Fruit fly (Drosophila melanogaster) whole organism, prepupa: ENCODE data around the gene Tm1.

Experiments used
- Blimp-1 ChIP-seq: fragments of 200-800 bp; sonication (Bioruptor generic); optimal IDR thresholded peaks from 3 replicates; lab custom pipeline; 2017; ENCODE audit warnings: missing biosample characterization, missing genetic modification characterization, mild to moderate bottlenecking, moderate library complexity, missing genetic modification reagents
- CG10631 ChIP-seq: fragments of 200-800 bp; sonication (Bioruptor generic); optimal IDR thresholded peaks from 2 replicates; lab custom pipeline; 2016; ENCODE audit warnings: missing biosample characterization, missing genetic modification characterization
- CG11762 ChIP-seq: fragments of 200-800 bp; sonication (Bioruptor generic); optimal IDR thresholded peaks from 3 replicates; lab custom pipeline; 2016; ENCODE audit warnings: missing biosample characterization, missing genetic modification characterization; ENCODE audit not compliant: insufficient read depth
- CG1621 ChIP-seq: fragments of 200-800 bp; sonication (Bioruptor generic); optimal IDR thresholded peaks from 3 replicates; lab custom pipeline; 2018; ENCODE audit warnings: missing biosample characterization, mild to moderate bottlenecking, missing genetic modification characterization
- CG16779 ChIP-seq: fragments of 200-800 bp; sonication (Bioruptor generic); optimal IDR thresholded peaks from 3 replicates; lab custom pipeline; 2017; ENCODE audit warnings: missing biosample characterization, mild to moderate bottlenecking, missing genetic modification characterization
- CG3032 ChIP-seq: fragments of 200-800 bp; optimal IDR thresholded peaks from 2 replicates; lab custom pipeline; 2019; ENCODE audit warnings: missing biosample characterization, mild to moderate bottlenecking, missing genetic modification characterization, moderate library complexity
- CG31627 ChIP-seq: fragments of 200-800 bp; sonication (Bioruptor generic); optimal IDR thresholded peaks from 3 replicates; lab custom pipeline; 2016; ENCODE audit warnings: missing biosample characterization, missing genetic modification characterization
- CG32006 ChIP-seq: fragments of 200-800 bp; sonication (Bioruptor generic); optimal IDR thresholded peaks from 3 replicates; lab custom pipeline; 2017; ENCODE audit warnings: missing biosample characterization, mild to moderate bottlenecking, missing genetic modification characterization
- CG34406 ChIP-seq: fragments of 200-800 bp; sonication (Bioruptor generic); optimal IDR thresholded peaks from 3 replicates; lab custom pipeline; 2016; ENCODE audit warnings: missing biosample characterization, missing genetic modification characterization
- CG3919 ChIP-seq: fragments of 200-800 bp; sonication (Bioruptor generic); optimal IDR thresholded peaks from 3 replicates; lab custom pipeline; 2016; ENCODE audit warnings: missing biosample characterization, missing genetic modification characterization
- CG4318 ChIP-seq: fragments of 200-800 bp; sonication (Bioruptor generic); optimal IDR thresholded peaks from 3 replicates; lab custom pipeline; 2017; ENCODE audit warnings: missing biosample characterization, mild to moderate bottlenecking, missing genetic modification characterization
- CG6163 ChIP-seq: fragments of 200-800 bp; sonication (Bioruptor generic); IDR thresholded peaks from 3 replicates; pipeline ENCODE4 v1.3.6; 2022; ENCODE audit warnings: missing biosample characterization, missing genetic modification characterization
- CG6276 ChIP-seq: fragments of 200-800 bp; sonication (Bioruptor generic); optimal IDR thresholded peaks from 2 replicates; lab custom pipeline; 2017; ENCODE audit warnings: missing biosample characterization, mild to moderate bottlenecking, missing genetic modification characterization
- CG7368 ChIP-seq: fragments of 200-800 bp; sonication (Bioruptor generic); optimal IDR thresholded peaks from 3 replicates; lab custom pipeline; 2016; ENCODE audit warnings: missing biosample characterization, missing genetic modification characterization
- CG8119 ChIP-seq: fragments of 200-800 bp; sonication (Bioruptor generic); IDR thresholded peaks from 3 replicates; pipeline ENCODE4 v1.3.6; 2022; ENCODE audit warnings: missing biosample characterization, missing genetic modification characterization
- CG8319 ChIP-seq: fragments of 200-800 bp; sonication (Bioruptor generic); optimal IDR thresholded peaks from 3 replicates; lab custom pipeline; 2016; ENCODE audit warnings: missing biosample characterization, missing genetic modification characterization
- CG9139 ChIP-seq: fragments of 200-800 bp; sonication (Bioruptor generic); optimal IDR thresholded peaks from 3 replicates; lab custom pipeline; 2017; ENCODE audit warnings: missing biosample characterization, mild to moderate bottlenecking, missing genetic modification characterization
- Eip75B ChIP-seq: fragments of 200-800 bp; sonication (Bioruptor generic); optimal IDR thresholded peaks from 3 replicates; lab custom pipeline; 2016; ENCODE audit warnings: missing biosample characterization, missing genetic modification characterization
- Eip78C ChIP-seq: fragments of 200-800 bp; sonication (Bioruptor generic); peaks from one replicate; lab custom pipeline; 2016; ENCODE audit warnings: missing biosample characterization, missing genetic modification characterization
- Ets21C ChIP-seq: fragments of 200-800 bp; sonication (Bioruptor generic); optimal IDR thresholded peaks from 3 replicates; lab custom pipeline; 2016; ENCODE audit warnings: missing biosample characterization, missing genetic modification characterization
- Ets96B ChIP-seq: fragments of 200-800 bp; optimal IDR thresholded peaks from 2 replicates; lab custom pipeline; 2019; ENCODE audit warnings: missing biosample characterization, mild to moderate bottlenecking, missing genetic modification characterization, moderate library complexity
- Hr39 ChIP-seq: fragments of 200-800 bp; sonication (Bioruptor generic); optimal IDR thresholded peaks from 2 replicates; lab custom pipeline; 2016; ENCODE audit warnings: missing biosample characterization, missing genetic modification characterization
- Hr4 ChIP-seq: fragments of 200-800 bp; sonication (Bioruptor generic); optimal IDR thresholded peaks from 3 replicates; lab custom pipeline; 2016; ENCODE audit warnings: missing biosample characterization, missing genetic modification characterization
- OdsH ChIP-seq: fragments of 200-800 bp; sonication (Bioruptor generic); optimal IDR thresholded peaks from 3 replicates; lab custom pipeline; 2016; ENCODE audit warnings: missing biosample characterization, missing genetic modification characterization
- Smox ChIP-seq: fragments of 200-800 bp; sonication (Bioruptor generic); optimal IDR thresholded peaks from 3 replicates; lab custom pipeline; 2016; ENCODE audit warnings: missing biosample characterization, missing genetic modification characterization
- Sox102F ChIP-seq: fragments of 200-800 bp; sonication (Bioruptor generic); optimal IDR thresholded peaks from 2 replicates; lab custom pipeline; 2016; ENCODE audit warnings: missing biosample characterization, mild to moderate bottlenecking, missing genetic modification characterization
- Sox14 ChIP-seq: fragments of 200-800 bp; sonication (Bioruptor generic); optimal IDR thresholded peaks from 3 replicates; lab custom pipeline; 2016; ENCODE audit warnings: missing biosample characterization, missing genetic modification characterization
- Sox15 ChIP-seq: fragments of 200-800 bp; sonication (Bioruptor generic); optimal IDR thresholded peaks from 3 replicates; lab custom pipeline; 2016; ENCODE audit warnings: missing biosample characterization, missing genetic modification characterization
- achi ChIP-seq: fragments of 200-800 bp; sonication (Bioruptor generic); optimal IDR thresholded peaks from 3 replicates; lab custom pipeline; 2016; ENCODE audit warnings: missing biosample characterization, missing genetic modification characterization
- acj6 ChIP-seq: fragments of 200-800 bp; sonication (Bioruptor generic); optimal IDR thresholded peaks from 3 replicates; lab custom pipeline; 2016; ENCODE audit warnings: missing biosample characterization, missing genetic modification characterization
- dac ChIP-seq: fragments of 200-800 bp; sonication (Bioruptor generic); optimal IDR thresholded peaks from 2 replicates; lab custom pipeline; 2017; ENCODE audit warnings: missing biosample characterization, mild to moderate bottlenecking, missing genetic modification characterization
- dsx ChIP-seq: fragments of 200-800 bp; optimal IDR thresholded peaks from 3 replicates; lab custom pipeline; 2019; ENCODE audit warnings: missing biosample characterization, mild to moderate bottlenecking, missing genetic modification characterization, moderate library complexity; ENCODE audit not compliant: poor library complexity, severe bottlenecking
- eg ChIP-seq: fragments of 200-800 bp; sonication (Bioruptor generic); IDR thresholded peaks from 3 replicates; pipeline ENCODE4 v1.3.6; 2022; ENCODE audit warnings: missing biosample characterization, missing genetic modification characterization
- fd59A ChIP-seq: fragments of 200-800 bp; sonication (Bioruptor generic); optimal IDR thresholded peaks from 2 replicates; lab custom pipeline; 2017; ENCODE audit warnings: missing biosample characterization, mild to moderate bottlenecking, missing genetic modification characterization, missing genetic modification reagents
- fkh ChIP-seq: fragments of 200-800 bp; sonication (Bioruptor generic); optimal IDR thresholded peaks from 3 replicates; lab custom pipeline; 2017; ENCODE audit warnings: missing biosample characterization, mild to moderate bottlenecking, missing genetic modification characterization, moderate library complexity
- lz ChIP-seq: fragments of 200-800 bp; sonication (Bioruptor generic); optimal IDR thresholded peaks from 3 replicates; lab custom pipeline; 2016; ENCODE audit warnings: missing biosample characterization, missing genetic modification characterization
- net ChIP-seq: fragments of 200-800 bp; sonication (Bioruptor generic); optimal IDR thresholded peaks from 3 replicates; lab custom pipeline; 2016; ENCODE audit warnings: missing biosample characterization, missing genetic modification characterization
- salr ChIP-seq, 2 experiments: fragments of 200-800 bp; sonication (Bioruptor generic); optimal IDR thresholded peaks; 3 replicates each; lab custom pipeline; 2016 to 2018; ENCODE audit warnings: missing biosample characterization in 2 of 2, missing genetic modification characterization in 2 of 2, mild to moderate bottlenecking in 1 of 2
- spab ChIP-seq: fragments of 200-800 bp; sonication (Bioruptor generic); optimal IDR thresholded peaks from 2 replicates; lab custom pipeline; 2017; ENCODE audit warnings: missing biosample characterization, mild to moderate bottlenecking, missing genetic modification characterization, missing genetic modification reagents
- svp ChIP-seq: fragments of 200-800 bp; sonication (Bioruptor generic); peaks from one replicate; lab custom pipeline; 2016; ENCODE audit warnings: missing biosample characterization, missing genetic modification characterization
- topi ChIP-seq: fragments of 200-800 bp; sonication (Bioruptor generic); optimal IDR thresholded peaks from 3 replicates; lab custom pipeline; 2016; ENCODE audit warnings: missing biosample characterization, missing genetic modification characterization
- vri ChIP-seq: fragments of 200-800 bp; sonication (Bioruptor generic); optimal IDR thresholded peaks from 3 replicates; lab custom pipeline; 2016; ENCODE audit warnings: missing biosample characterization, mild to moderate bottlenecking, missing genetic modification characterization

Gene Tm1

dm6 chr3R:15350993-15351426 is 73.0 kb downstream of the Tm1 start, which contains the start of the genes Trs33 and Tmtc4 (continued):
- TF ChIP-seq salr (GFP tag; optimal IDR thresholded peaks at IDR 0.05; lab: Kevin White, UChicago) = no peak
- TF ChIP-seq CG4318 (GFP tag; lab: Kevin White, UChicago) = no peak
- TF ChIP-seq OdsH = no peak
- TF ChIP-seq Hr39 (GFP tag; lab: Kevin White, UChicago) = no peak
- TF ChIP-seq CG3032 (tag; lab: Kevin White, UChicago) = peak; percentile 54
- TF ChIP-seq CG11762 (GFP tag; lab: Kevin White, UChicago) = no peak
- no peak for TF ChIP-seq CG32006
- peak; percentile 35 for TF ChIP-seq Ets96B (tag; lab: Kevin White, UChicago)
- no peak for TF ChIP-seq Eip75B
- TF ChIP-seq Sox14 (GFP tag; lab: Kevin White, UChicago) = peak; percentile 44
- no peak for TF ChIP-seq CG9139 (GFP tag; lab: Kevin White, UChicago)
- TF ChIP-seq Ets21C (GFP tag; lab: Kevin White, UChicago) = no peak

dm6 chr3R:15354019-15354418 is 76.0 kb downstream of the Tm1 start:
- no peak for TF ChIP-seq Eip75B
- peak; percentile 93 for TF ChIP-seq fkh (GFP tag; lab: Kevin White, UChicago)

- TF ChIP-seq fd59A (no peak), topi (GFP tag; lab: Kevin White, UChicago) (no peak), CG6276 (GFP tag; lab: Kevin White, UChicago) (no peak), Sox15 (GFP tag; lab: Kevin White, UChicago) (no peak), Hr39 (GFP tag; lab: Kevin White, UChicago) (no peak), CG6163 (GFP tag; lab: Robert Waterston, UW) (no peak)
Observed at dm6 chr3R:15356152-15356551, 78.1 kb downstream of the Tm1 start.

dm6 chr3R:15356645-15357431 is 78.8 kb downstream of the Tm1 start, which contains the start of the genes Atg4b and Hibch:
Atg4b (minus strand) TSS chr3R:15356924.
Hibch (plus strand) TSS chr3R:15357229.
- TF ChIP-seq CG10631 (GFP tag; lab: Kevin White, UChicago) = peak; percentile 90
- TF ChIP-seq svp = no peak
- peak; percentile 84 for TF ChIP-seq CG32006
- peak; percentile 67 for TF ChIP-seq CG7368 (GFP tag; lab: Kevin White, UChicago)
- TF ChIP-seq Hr39 (GFP tag; lab: Kevin White, UChicago) = no peak
- peak; percentile 73 for TF ChIP-seq Blimp-1 (GFP tag; lab: Kevin White, UChicago)
- no peak for TF ChIP-seq achi (GFP tag; lab: Kevin White, UChicago)
- peak; percentile 72 for TF ChIP-seq dac
- TF ChIP-seq Sox15 (GFP tag; lab: Kevin White, UChicago) = peak; percentile 78
- TF ChIP-seq CG1621 = peak; percentile 54
- TF ChIP-seq CG34406 (GFP tag; lab: Kevin White, UChicago) = peak; percentile 72
- TF ChIP-seq eg (GFP tag; lab: Robert Waterston, UW) = peak; percentile 79
- peak; percentile 91 for TF ChIP-seq CG3032 (tag; lab: Kevin White, UChicago)
- TF ChIP-seq spab = no peak
- peak; percentile 97 for TF ChIP-seq fkh (GFP tag; lab: Kevin White, UChicago)
- no peak for TF ChIP-seq net (GFP tag; lab: Kevin White, UChicago)
- TF ChIP-seq vri (GFP tag; lab: Kevin White, UChicago) = peak; percentile 93
- peak; percentile 74 for TF ChIP-seq lz (GFP tag; lab: Kevin White, UChicago)
- TF ChIP-seq CG6163 (GFP tag; lab: Robert Waterston, UW) = peak; percentile 68; the same call in 2 of the 3 replicates
- peak; percentile 9 for TF ChIP-seq dsx (GFP tag; lab: Kevin White, UChicago)
- TF ChIP-seq CG3919 (GFP tag; lab: Kevin White, UChicago) = no peak
- TF ChIP-seq Hr4 (GFP tag; lab: Kevin White, UChicago) = no peak
- TF ChIP-seq CG8319 = peak; percentile 70
- no peak for TF ChIP-seq CG16779 (tag; lab: Kevin White, UChicago)
- TF ChIP-seq CG31627 (GFP tag; lab: Kevin White, UChicago) = peak; percentile 61
- TF ChIP-seq fd59A = peak; percentile 60
- TF ChIP-seq Eip78C (GFP tag; lab: Kevin White, UChicago) = peak; percentile 82
- peak; percentile 63; the same call in 2 of the 3 replicates for TF ChIP-seq CG8119 (GFP tag; lab: Robert Waterston, UW)
- TF ChIP-seq Sox102F (GFP tag; lab: Kevin White, UChicago) = no peak
- TF ChIP-seq Eip75B = no peak
- TF ChIP-seq topi (GFP tag; lab: Kevin White, UChicago) = peak; percentile 62
- peak; percentile 75 for TF ChIP-seq CG11762 (GFP tag; lab: Kevin White, UChicago)
- TF ChIP-seq acj6 (GFP tag; lab: Kevin White, UChicago) = no peak
- TF ChIP-seq Smox = no peak
